Worm (Caenorhabditis elegans) whole organism, L1 larva: ENCODE results near the gene F53C11.1.

Source experiments
- C34B4.2 ChIP-seq: sonication (generic microtip); optimal IDR thresholded peaks from 2 replicates; lab custom pipeline; 2017; ENCODE audit warnings: mild to moderate bottlenecking, missing genetic modification characterization, missing compliant biosample characterization
- F16B12.6 ChIP-seq: fragments of 150-350 bp; optimal IDR thresholded peaks from 2 replicates; lab custom pipeline; 2014; ENCODE audit warnings: missing biosample characterization, missing genetic modification characterization
- Y116A8C.19 ChIP-seq: sonication (generic microtip); optimal IDR thresholded peaks from 2 replicates; lab custom pipeline; 2016; ENCODE audit warnings: missing compliant biosample characterization, missing genetic modification characterization, borderline replicate concordance
- aly-2 ChIP-seq: fragments of 150-350 bp; optimal IDR thresholded peaks from 2 replicates; lab custom pipeline; 2014; ENCODE audit warnings: missing biosample characterization, missing genetic modification characterization
- blmp-1 ChIP-seq: fragments of 150-350 bp; optimal IDR thresholded peaks from 2 replicates; lab custom pipeline; 2014; ENCODE audit warnings: missing biosample characterization, missing genetic modification characterization
- ceh-88 ChIP-seq: fragments of 200-800 bp; sonication (Bioruptor generic); IDR thresholded peaks from 2 replicates; pipeline ENCODE4 v1.3.6; 2022; ENCODE audit warnings: missing genetic modification characterization, missing compliant biosample characterization
- ces-1 ChIP-seq: fragments of 150-350 bp; optimal IDR thresholded peaks from 2 replicates; lab custom pipeline; 2014; ENCODE audit warnings: missing biosample characterization, missing genetic modification reagents, missing genetic modification characterization
- dpl-1 ChIP-seq, 3 experiments: fragments of 150-350 bp in 2 of 3; sonication (generic microtip) in 1 of 3; optimal IDR thresholded peaks; 2 replicates each; lab custom pipeline; 2014 to 2017; ENCODE audit warnings: missing biosample characterization in 3 of 3, missing genetic modification characterization in 3 of 3, missing genetic modification reagents in 3 of 3
- dsc-1 ChIP-seq: sonication (generic microtip); optimal IDR thresholded peaks from 2 replicates; lab custom pipeline; 2016; ENCODE audit warnings: mild to moderate bottlenecking, missing genetic modification characterization, missing compliant biosample characterization
- elt-2 ChIP-seq: sonication (generic microtip); optimal IDR thresholded peaks from 2 replicates; lab custom pipeline; 2016; ENCODE audit warnings: missing genetic modification characterization, mild to moderate bottlenecking, inconsistent platforms, missing compliant biosample characterization, missing genetic modification reagents
- elt-3 ChIP-seq, 6 experiments: fragments of 150-350 bp in 1 of 6; sonication (generic microtip); optimal IDR thresholded peaks; 2 replicates each; lab custom pipeline; 2017 to 2018; ENCODE audit warnings: missing biosample characterization in 6 of 6, missing genetic modification characterization in 6 of 6, inconsistent platforms in 1 of 6
- fkh-4 ChIP-seq: sonication (generic microtip); optimal IDR thresholded peaks from 2 replicates; lab custom pipeline; 2016; ENCODE audit warnings: missing compliant biosample characterization, missing genetic modification characterization, borderline replicate concordance
- fkh-8 ChIP-seq: sonication (generic microtip); optimal IDR thresholded peaks from 2 replicates; lab custom pipeline; 2016; ENCODE audit warnings: mild to moderate bottlenecking, missing genetic modification characterization, missing compliant biosample characterization
- fos-1 ChIP-seq: fragments of 150-350 bp; optimal IDR thresholded peaks from 2 replicates; lab custom pipeline; 2014; ENCODE audit warnings: missing biosample characterization, missing genetic modification characterization
- hlh-17 ChIP-seq: fragments of 200-800 bp; sonication (Bioruptor generic); optimal IDR thresholded peaks from 2 replicates; lab custom pipeline; 2018; ENCODE audit warnings: missing genetic modification characterization, mild to moderate bottlenecking, missing compliant biosample characterization, moderate library complexity, borderline replicate concordance
- irx-1 ChIP-seq: sonication (generic microtip); optimal IDR thresholded peaks from 2 replicates; lab custom pipeline; 2016; ENCODE audit warnings: missing genetic modification characterization, missing compliant biosample characterization
- jun-1 ChIP-seq: fragments of 150-350 bp; optimal IDR thresholded peaks from 2 replicates; lab custom pipeline; 2014; ENCODE audit warnings: missing biosample characterization, missing genetic modification reagents, missing genetic modification characterization
- lin-13 ChIP-seq: fragments of 150-350 bp; optimal IDR thresholded peaks from 2 replicates; lab custom pipeline; 2014; ENCODE audit warnings: missing biosample characterization, missing genetic modification reagents, missing genetic modification characterization
- lin-35 ChIP-seq, 2 experiments: fragments of 150-350 bp; optimal IDR thresholded peaks; 2 replicates each; lab custom pipeline; 2014; ENCODE audit warnings: missing biosample characterization in 2 of 2, missing genetic modification characterization in 2 of 2, missing genetic modification reagents in 2 of 2
- lir-3 ChIP-seq: sonication (generic microtip); optimal IDR thresholded peaks from 2 replicates; lab custom pipeline; 2016; ENCODE audit warnings: mild to moderate bottlenecking, missing genetic modification characterization, moderate library complexity, missing compliant biosample characterization; ENCODE audit not compliant: poor library complexity
- lsy-2 ChIP-seq, 2 experiments: fragments of 150-350 bp; optimal IDR thresholded peaks; 2 replicates each; lab custom pipeline; 2014; ENCODE audit warnings: missing biosample characterization in 2 of 2, missing genetic modification characterization in 2 of 2
- mdl-1 ChIP-seq, 2 experiments: fragments of 150-350 bp; optimal IDR thresholded peaks; 2 replicates each; lab custom pipeline; 2014 to 2017; ENCODE audit warnings: missing biosample characterization in 2 of 2, missing genetic modification characterization in 2 of 2, inconsistent platforms in 1 of 2
- mef-2 ChIP-seq: fragments of 150-350 bp; optimal IDR thresholded peaks from 2 replicates; lab custom pipeline; 2014; ENCODE audit warnings: missing biosample characterization, missing genetic modification characterization
- mep-1 ChIP-seq: fragments of 150-350 bp; optimal IDR thresholded peaks from 2 replicates; lab custom pipeline; 2014; ENCODE audit warnings: missing biosample characterization, missing genetic modification characterization
- nhr-19 ChIP-seq: fragments of 200-800 bp; sonication (Bioruptor generic); conservative IDR thresholded peaks from 2 replicates; pipeline ENCODE4 v1.3.6; 2022; ENCODE audit warnings: missing genetic modification characterization, missing compliant biosample characterization
- nhr-20 ChIP-seq: sonication (generic microtip); optimal IDR thresholded peaks from 2 replicates; lab custom pipeline; 2016; ENCODE audit warnings: mild to moderate bottlenecking, missing genetic modification characterization, missing compliant biosample characterization
- nhr-237 ChIP-seq: fragments of 150-350 bp; optimal IDR thresholded peaks from 2 replicates; lab custom pipeline; 2014; ENCODE audit warnings: missing biosample characterization, missing genetic modification characterization
- nhr-28 ChIP-seq: fragments of 150-350 bp; optimal IDR thresholded peaks from 2 replicates; lab custom pipeline; 2014; ENCODE audit warnings: missing biosample characterization, missing genetic modification characterization
- nhr-71 ChIP-seq: sonication (generic microtip); optimal IDR thresholded peaks from 2 replicates; lab custom pipeline; 2016; ENCODE audit warnings: mild to moderate bottlenecking, missing genetic modification characterization, moderate library complexity, missing compliant biosample characterization
- nhr-77 ChIP-seq: fragments of 150-350 bp; optimal IDR thresholded peaks from 2 replicates; lab custom pipeline; 2014; ENCODE audit warnings: missing biosample characterization, missing genetic modification characterization
- nhr-90 ChIP-seq: sonication (generic microtip); optimal IDR thresholded peaks from 2 replicates; lab custom pipeline; 2016; ENCODE audit warnings: mild to moderate bottlenecking, missing genetic modification characterization, missing compliant biosample characterization; ENCODE audit not compliant: poor library complexity
- pag-3 ChIP-seq: sonication (generic microtip); optimal IDR thresholded peaks from 2 replicates; lab custom pipeline; 2017; ENCODE audit warnings: missing genetic modification characterization, mild to moderate bottlenecking, missing compliant biosample characterization, antibody characterized with exemption, borderline replicate concordance; ENCODE audit not compliant: insufficient read depth
- pax-3 ChIP-seq: fragments of 200-800 bp; sonication (Bioruptor generic); optimal IDR thresholded peaks from 2 replicates; lab custom pipeline; 2018; ENCODE audit warnings: mild to moderate bottlenecking, missing genetic modification characterization, moderate library complexity, missing compliant biosample characterization
- pqm-1 ChIP-seq: sonication (generic microtip); optimal IDR thresholded peaks from 3 replicates; lab custom pipeline; 2017; ENCODE audit warnings: missing biosample characterization, missing genetic modification characterization
- rnt-1 ChIP-seq: sonication (generic microtip); optimal IDR thresholded peaks from 2 replicates; lab custom pipeline; 2016; ENCODE audit warnings: mild to moderate bottlenecking, missing genetic modification characterization, moderate library complexity, missing compliant biosample characterization
- skn-1 ChIP-seq: fragments of 150-350 bp; optimal IDR thresholded peaks from 2 replicates; lab custom pipeline; 2014; ENCODE audit warnings: missing biosample characterization, missing genetic modification characterization
- snu-23 ChIP-seq: sonication (generic microtip); optimal IDR thresholded peaks from 2 replicates; lab custom pipeline; 2016; ENCODE audit warnings: missing genetic modification characterization, missing compliant biosample characterization
- sox-4 ChIP-seq: sonication (generic microtip); optimal IDR thresholded peaks from 2 replicates; lab custom pipeline; 2016; ENCODE audit warnings: missing genetic modification characterization, missing compliant biosample characterization
- tbx-2 ChIP-seq: sonication (generic microtip); optimal IDR thresholded peaks from 2 replicates; lab custom pipeline; 2016; ENCODE audit warnings: missing genetic modification characterization, missing compliant biosample characterization
- tlp-1 ChIP-seq: fragments of 150-350 bp; optimal IDR thresholded peaks from 2 replicates; lab custom pipeline; 2014; ENCODE audit warnings: missing biosample characterization, missing genetic modification characterization
- unc-130 ChIP-seq: fragments of 150-350 bp; optimal IDR thresholded peaks from 2 replicates; lab custom pipeline; 2017; ENCODE audit warnings: missing biosample characterization, missing genetic modification characterization, inconsistent platforms
- unc-30 ChIP-seq: sonication (generic microtip); optimal IDR thresholded peaks from 2 replicates; lab custom pipeline; 2017; ENCODE audit warnings: missing biosample characterization, missing genetic modification characterization
- unc-62 ChIP-seq: fragments of 150-350 bp; optimal IDR thresholded peaks from 2 replicates; lab custom pipeline; 2014; ENCODE audit warnings: missing biosample characterization, missing genetic modification reagents, missing genetic modification characterization
- unc-86 ChIP-seq: sonication (generic microtip); optimal IDR thresholded peaks from 2 replicates; lab custom pipeline; 2016; ENCODE audit warnings: missing genetic modification characterization, missing compliant biosample characterization
- unc-98 ChIP-seq: fragments of 200-800 bp; sonication (Bioruptor generic); IDR thresholded peaks from 2 replicates; pipeline ENCODE4 v1.3.6; 2022; ENCODE audit warnings: missing genetic modification characterization, missing compliant biosample characterization
- ztf-11 ChIP-seq, 2 experiments: sonication (generic microtip); optimal IDR thresholded peaks; 2 replicates each; lab custom pipeline; 2016 to 2017; ENCODE audit warnings: missing genetic modification characterization in 2 of 2, missing biosample characterization in 1 of 2, missing compliant biosample characterization in 1 of 2
- ztf-4 ChIP-seq: fragments of 150-350 bp; optimal IDR thresholded peaks from 2 replicates; lab custom pipeline; 2014; ENCODE audit warnings: missing biosample characterization, missing genetic modification characterization

F53C11.1 gene

ce11 chrV:13787225-13787898, 11.8 kb downstream of the F53C11.1 start, which contains the start of the genes F53C11.4 and F53C11.5:
Gene F53C11.4, minus strand, starts transcription at chrV:13787352.
Gene F53C11.5, plus strand, starts transcription at chrV:13787549.
- TF ChIP-seq mep-1 (peak; percentile 67), elt-3 (tag; optimal IDR thresholded peaks at IDR 0.05; lab: Kevin White, UChicago) (peak in 2 of 6 experiments; percentile 31 to 40), pqm-1 (tag; lab: Kevin White, UChicago) (peak; percentile 23), elt-2 (peak; percentile 20), Y116A8C.19 (no peak), snu-23 (GFP tag; lab: Kevin White, UChicago) (peak; percentile 17), sox-4 (tag; lab: Kevin White, UChicago) (no peak), lsy-2 (tag; optimal IDR thresholded peaks at IDR 0.05; lab: Kevin White, UChicago) (peak; percentile 53 to 81), jun-1 (peak; percentile 30), blmp-1 (tag; lab: Kevin White, UChicago) (peak; percentile 63), skn-1 (peak; percentile 10), unc-130 (tag; lab: Kevin White, UChicago) (no peak), ztf-11 (tag; optimal IDR thresholded peaks at IDR 0.05; lab: Kevin White, UChicago) (peak in 1 of 2 experiments; percentile 23), C34B4.2 (tag; lab: Kevin White, UChicago) (no peak), dpl-1 (GFP tag; optimal IDR thresholded peaks at IDR 0.05; lab: Kevin White, UChicago) (peak in 1 of 3 experiments; percentile 12), pax-3 (tag; lab: Kevin White, UChicago) (no peak), mdl-1 (tag; optimal IDR thresholded peaks at IDR 0.05; lab: Kevin White, UChicago) (peak in 1 of 2 experiments; percentile 39), lir-3 (peak; percentile 15), ces-1 (GFP tag; lab: Kevin White, UChicago) (no peak), irx-1 (tag; lab: Kevin White, UChicago) (no peak), unc-86 (tag; lab: Kevin White, UChicago) (peak; percentile 2), dsc-1 (peak; percentile 2), mef-2 (tag; lab: Kevin White, UChicago) (no peak), nhr-90 (tag; lab: Kevin White, UChicago) (no peak), lin-35 (GFP tag; optimal IDR thresholded peaks at IDR 0.05; lab: Kevin White, UChicago) (peak in 1 of 2 experiments; percentile 39), rnt-1 (tag; lab: Kevin White, UChicago) (peak; percentile 34), nhr-20 (tag; lab: Kevin White, UChicago) (peak; percentile 49)

DNA sequence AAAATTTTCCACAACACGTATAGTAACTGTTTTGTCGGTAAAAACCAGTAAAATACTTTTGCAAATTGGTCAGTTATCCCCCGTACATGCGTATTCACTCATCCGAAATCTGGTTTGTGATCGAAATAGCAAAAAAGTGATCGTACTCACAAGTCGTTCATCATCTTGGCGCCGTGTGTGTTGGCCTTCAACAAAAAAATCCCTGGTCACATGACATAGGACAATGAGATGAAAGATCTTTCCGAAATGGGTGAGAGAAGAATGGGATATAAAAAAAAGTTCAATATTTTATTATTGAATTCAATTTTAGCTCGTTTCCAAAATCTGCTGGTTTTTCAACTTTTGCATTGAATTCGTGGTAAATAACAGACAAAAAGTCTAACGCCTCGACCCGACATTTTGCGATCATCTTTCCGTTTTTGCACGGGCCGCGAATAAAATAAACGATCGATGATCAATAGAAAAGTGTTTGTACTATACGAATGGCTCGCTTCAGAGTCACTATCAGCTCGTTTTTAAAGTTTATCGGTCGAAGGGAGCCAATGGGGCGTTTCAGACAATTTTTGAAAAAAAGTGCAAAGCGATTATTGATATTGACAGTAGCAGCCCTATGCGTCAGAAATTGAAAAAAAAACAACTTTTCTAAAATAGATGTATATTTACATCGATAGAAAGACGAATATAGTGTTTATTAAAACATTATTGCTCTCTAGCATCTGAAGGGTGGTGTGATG, 12.5 kb downstream of the F53C11.1 start:
- no peak for TF ChIP-seq unc-30 (tag; lab: Kevin White, UChicago)
- no peak for TF ChIP-seq ceh-88 (GFP tag; lab: Robert Waterston, UW)
- no peak for TF ChIP-seq fkh-8 (tag; lab: Kevin White, UChicago)
- peak; percentile 31 for TF ChIP-seq lir-3
- TF ChIP-seq pqm-1 (tag; lab: Kevin White, UChicago): no peak
- no peak for TF ChIP-seq unc-98 (GFP tag; lab: Robert Waterston, UW)
- TF ChIP-seq nhr-77 (tag; lab: Kevin White, UChicago): no peak
- peak; percentile 57 for TF ChIP-seq ztf-4 (tag; lab: Kevin White, UChicago)
- TF ChIP-seq nhr-19 (GFP tag; lab: Robert Waterston, UW): peak; percentile 69
- no peak for TF ChIP-seq nhr-28 (tag; lab: Kevin White, UChicago)
- no peak for TF ChIP-seq nhr-237
- TF ChIP-seq lin-13 (GFP tag; lab: Kevin White, UChicago): no peak
- no peak for TF ChIP-seq ztf-11 (tag; optimal IDR thresholded peaks at IDR 0.05; lab: Kevin White, UChicago)
- TF ChIP-seq pag-3 (tag; lab: Kevin White, UChicago): no peak
- no peak for TF ChIP-seq fkh-4 (tag; lab: Kevin White, UChicago)
- TF ChIP-seq jun-1: no peak
- no peak for TF ChIP-seq tlp-1 (tag; lab: Kevin White, UChicago)
- peak; percentile 51 for TF ChIP-seq nhr-90 (tag; lab: Kevin White, UChicago)
- peak in 1 of 2 experiments; percentile 57 for TF ChIP-seq lsy-2 (tag; optimal IDR thresholded peaks at IDR 0.05; lab: Kevin White, UChicago)
- TF ChIP-seq sox-4 (tag; lab: Kevin White, UChicago): no peak
- TF ChIP-seq unc-62 (GFP tag; lab: Kevin White, UChicago): no peak
- peak in 1 of 2 experiments; percentile 3 for TF ChIP-seq mdl-1 (tag; optimal IDR thresholded peaks at IDR 0.05; lab: Kevin White, UChicago)
- TF ChIP-seq nhr-71: peak; percentile 80
- no peak for TF ChIP-seq Y116A8C.19
- TF ChIP-seq fos-1 (tag; lab: Kevin White, UChicago): no peak
- TF ChIP-seq rnt-1 (tag; lab: Kevin White, UChicago): peak; percentile 54
- TF ChIP-seq tbx-2 (tag; lab: Kevin White, UChicago): no peak
- TF ChIP-seq hlh-17: no peak
- TF ChIP-seq F16B12.6 (tag; lab: Kevin White, UChicago): no peak
- no peak for TF ChIP-seq aly-2 (tag; lab: Kevin White, UChicago)
